Fruit fly (Drosophila melanogaster) whole organism, adult: ENCODE data around the gene CG6295.
A peak's percentile ranks its signal among the peaks of the same experiment; 100 is the strongest.

Experiments used
- CG11617 ChIP-seq: fragments of 200-800 bp; sonication (Bioruptor generic); optimal IDR thresholded peaks from 2 replicates; lab custom pipeline; 2017; ENCODE audit warnings: mild to moderate bottlenecking, missing biosample characterization, missing genetic modification reagents, missing genetic modification characterization
- CG12768 ChIP-seq: fragments of 200-800 bp; sonication (Bioruptor generic); optimal IDR thresholded peaks from 2 replicates; lab custom pipeline; 2017; ENCODE audit warnings: missing biosample characterization, missing genetic modification characterization, mild to moderate bottlenecking, moderate library complexity, missing genetic modification reagents
- CG14711 ChIP-seq: fragments of 200-800 bp; sonication (Bioruptor generic); optimal IDR thresholded peaks from 2 replicates; lab custom pipeline; 2018; ENCODE audit warnings: missing biosample characterization, mild to moderate bottlenecking, missing genetic modification characterization, moderate library complexity
- CG1620 ChIP-seq: fragments of 200-800 bp; sonication (Bioruptor generic); optimal IDR thresholded peaks from 2 replicates; lab custom pipeline; 2016; ENCODE audit warnings: missing biosample characterization, missing genetic modification characterization
- CG33017 ChIP-seq: fragments of 200-800 bp; sonication (Bioruptor generic); optimal IDR thresholded peaks from 2 replicates; lab custom pipeline; 2018; ENCODE audit warnings: missing biosample characterization, mild to moderate bottlenecking, missing genetic modification characterization, moderate library complexity
- CG5204 ChIP-seq: fragments of 200-800 bp; sonication (Bioruptor generic); optimal IDR thresholded peaks from 2 replicates; lab custom pipeline; 2016; ENCODE audit warnings: missing biosample characterization, missing genetic modification characterization
- CG7045 ChIP-seq: fragments of 200-800 bp; sonication (Bioruptor generic); optimal IDR thresholded peaks from 2 replicates; lab custom pipeline; 2017; ENCODE audit warnings: missing biosample characterization, mild to moderate bottlenecking, missing genetic modification characterization
- CG7101 ChIP-seq: fragments of 200-800 bp; sonication (Bioruptor generic); optimal IDR thresholded peaks from 2 replicates; lab custom pipeline; 2018; ENCODE audit warnings: missing biosample characterization, mild to moderate bottlenecking, missing genetic modification characterization, moderate library complexity
- Clk ChIP-seq: fragments of 200-800 bp; sonication (Bioruptor generic); optimal IDR thresholded peaks from 2 replicates; lab custom pipeline; 2017; ENCODE audit warnings: missing biosample characterization, missing genetic modification characterization
- Crg-1 ChIP-seq: fragments of 200-800 bp; sonication (Bioruptor generic); optimal IDR thresholded peaks from 2 replicates; lab custom pipeline; 2016; ENCODE audit warnings: missing biosample characterization, missing genetic modification characterization
- Hr96 ChIP-seq: fragments of 200-800 bp; sonication (Bioruptor generic); optimal IDR thresholded peaks from 2 replicates; lab custom pipeline; 2016; ENCODE audit warnings: missing biosample characterization, missing genetic modification characterization
- Mnt ChIP-seq: fragments of 200-800 bp; sonication (Bioruptor generic); optimal IDR thresholded peaks from 2 replicates; lab custom pipeline; 2016; ENCODE audit warnings: missing biosample characterization, mild to moderate bottlenecking, missing genetic modification characterization
- bab1 ChIP-seq: fragments of 200-800 bp; sonication (Bioruptor generic); optimal IDR thresholded peaks from 3 replicates; lab custom pipeline; 2019; ENCODE audit warnings: missing biosample characterization, mild to moderate bottlenecking, missing genetic modification characterization, moderate library complexity
- cic ChIP-seq: fragments of 200-800 bp; sonication (Bioruptor generic); optimal IDR thresholded peaks from 2 replicates; lab custom pipeline; 2017; ENCODE audit warnings: missing biosample characterization, mild to moderate bottlenecking, missing genetic modification characterization, moderate library complexity
- cnc ChIP-seq, 2 experiments: fragments of >200 bp; optimal IDR thresholded peaks; 2 replicates each; lab custom pipeline; 2017
- kay ChIP-seq: fragments of 200-800 bp; sonication (Bioruptor generic); peaks from one replicate; lab custom pipeline; 2016; ENCODE audit warnings: missing biosample characterization, missing genetic modification characterization, borderline replicate concordance
- ovo ChIP-seq: fragments of 200-800 bp; sonication (Bioruptor generic); optimal IDR thresholded peaks from 2 replicates; lab custom pipeline; 2016; ENCODE audit warnings: missing biosample characterization, missing genetic modification characterization
- pad ChIP-seq: fragments of 200-800 bp; sonication (Bioruptor generic); optimal IDR thresholded peaks from 3 replicates; lab custom pipeline; 2017; ENCODE audit warnings: missing biosample characterization, missing genetic modification characterization, mild to moderate bottlenecking, moderate library complexity, missing genetic modification reagents
- tj ChIP-seq: fragments of 200-800 bp; sonication (Bioruptor generic); optimal IDR thresholded peaks from 3 replicates; lab custom pipeline; 2017; ENCODE audit warnings: missing biosample characterization, mild to moderate bottlenecking, missing genetic modification characterization, moderate library complexity
- toe ChIP-seq: fragments of 200-800 bp; sonication (Bioruptor generic); optimal IDR thresholded peaks from 2 replicates; lab custom pipeline; 2016; ENCODE audit warnings: missing biosample characterization, missing genetic modification characterization

Gene CG6295

dm6 chr3R:26996642-26997041 lies 10.2 kb downstream of the CG6295 start, which contains the start of gene RYa-R:
Gene RYa-R, plus strand, starts transcription at chr3R:26996980.
- TF ChIP-seq CG7045 (GFP tag; lab: Kevin White, UChicago) (no peak), cnc (optimal IDR thresholded peaks at IDR 0.05; lab: Kevin White, UChicago) (no peak), kay (GFP tag; lab: Kevin White, UChicago) (no peak)

dm6 chr3R:26994532-26994931 lies 12.3 kb downstream of the CG6295 start, which contains the start of gene TwdlC:
Gene TwdlC, plus strand, starts transcription at chr3R:26994832.
- TF ChIP-seq cic (GFP tag; lab: Kevin White, UChicago): no peak
- no peak for TF ChIP-seq tj
- no peak for TF ChIP-seq CG5204 (GFP tag; lab: Kevin White, UChicago)
- no peak for TF ChIP-seq Clk
- no peak for TF ChIP-seq CG11617 (GFP tag; lab: Kevin White, UChicago)
- no peak for TF ChIP-seq Hr96 (GFP tag; lab: Kevin White, UChicago)
- TF ChIP-seq Mnt (GFP tag; lab: Kevin White, UChicago): no peak
- no peak for TF ChIP-seq CG1620 (GFP tag; lab: Kevin White, UChicago)
- no peak for TF ChIP-seq ovo (GFP tag; lab: Kevin White, UChicago)
- TF ChIP-seq cnc (optimal IDR thresholded peaks at IDR 0.05; lab: Kevin White, UChicago): no peak
- no peak for TF ChIP-seq pad
- no peak for TF ChIP-seq CG7101
- no peak for TF ChIP-seq CG14711 (tag; lab: Kevin White, UChicago)
- TF ChIP-seq CG33017 (tag; lab: Kevin White, UChicago): no peak
- TF ChIP-seq toe (GFP tag; lab: Kevin White, UChicago): no peak
- TF ChIP-seq Crg-1: no peak

- TF ChIP-seq CG7101: peak; percentile 7
- TF ChIP-seq CG11617 (GFP tag; lab: Kevin White, UChicago): no peak
- TF ChIP-seq CG14711 (tag; lab: Kevin White, UChicago): peak; percentile 30
- peak; percentile 21 for TF ChIP-seq CG7045 (GFP tag; lab: Kevin White, UChicago)
- peak; percentile 18 for TF ChIP-seq toe (GFP tag; lab: Kevin White, UChicago)
- TF ChIP-seq Mnt (GFP tag; lab: Kevin White, UChicago): no peak
- no peak for TF ChIP-seq Clk
Observed at dm6 chr3R:26989802-26990509, 16.9 kb downstream of the CG6295 start, which contains the start of gene CG31076. Gene CG31076, minus strand, starts transcription at chr3R:26989852.

DNA sequence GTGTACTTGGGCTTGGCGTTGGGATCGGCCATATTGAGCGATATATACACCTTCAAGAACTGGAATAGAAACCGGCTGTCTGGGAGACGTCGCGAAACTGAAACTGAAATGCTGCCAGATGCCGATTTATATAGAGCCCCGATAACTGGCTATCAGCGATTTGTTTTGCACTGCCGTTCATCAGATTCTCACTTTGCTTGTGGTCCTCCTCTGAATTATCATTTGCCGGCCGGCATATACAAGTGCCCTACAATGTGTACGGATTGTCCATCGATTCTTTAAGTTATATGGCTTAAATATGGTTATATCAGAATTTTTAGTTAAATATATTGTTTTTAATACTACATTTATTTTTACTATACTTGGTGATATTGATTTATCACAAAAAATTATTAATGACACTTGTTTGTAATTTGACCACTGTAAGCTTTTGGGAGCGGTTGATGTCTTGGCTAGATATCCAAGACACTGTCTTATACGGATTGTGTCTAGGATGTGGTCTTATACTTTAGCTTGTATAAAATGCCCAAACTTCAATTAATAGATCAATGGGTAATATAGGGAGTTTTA lies 18.4 kb downstream of the CG6295 start, which contains the start of gene CG31075:
TSS of gene CG31075 (minus strand) at position 106 of the 570 bp plus-strand sequence.
- TF ChIP-seq cic (GFP tag; lab: Kevin White, UChicago) (peak; percentile 91), toe (GFP tag; lab: Kevin White, UChicago) (peak; percentile 51), CG1620 (GFP tag; lab: Kevin White, UChicago) (no peak), tj (no peak), CG7101 (peak; percentile 86), CG33017 (tag; lab: Kevin White, UChicago) (peak; percentile 87), CG7045 (GFP tag; lab: Kevin White, UChicago) (peak; percentile 69), ovo (GFP tag; lab: Kevin White, UChicago) (no peak), CG12768 (GFP tag; lab: Kevin White, UChicago) (peak; percentile 79), kay (GFP tag; lab: Kevin White, UChicago) (no peak), CG14711 (tag; lab: Kevin White, UChicago) (peak; percentile 83), Mnt (GFP tag; lab: Kevin White, UChicago) (peak; percentile 34), Hr96 (GFP tag; lab: Kevin White, UChicago) (peak; percentile 20), CG11617 (GFP tag; lab: Kevin White, UChicago) (peak; percentile 38), bab1 (GFP tag; lab: Kevin White, UChicago) (peak; percentile 68), Crg-1 (no peak), pad (peak; percentile 55), cnc (optimal IDR thresholded peaks at IDR 0.05; lab: Kevin White, UChicago) (no peak), CG5204 (GFP tag; lab: Kevin White, UChicago) (peak; percentile 52), Clk (no peak)

dm6 chr3R:26987455-26987854 lies 19.4 kb downstream of the CG6295 start:
- TF ChIP-seq pad (no peak), Crg-1 (no peak), CG5204 (GFP tag; lab: Kevin White, UChicago) (no peak), CG7101 (peak; percentile 3), CG1620 (GFP tag; lab: Kevin White, UChicago) (no peak), Mnt (GFP tag; lab: Kevin White, UChicago) (peak; percentile 8), CG7045 (GFP tag; lab: Kevin White, UChicago) (peak; percentile 51), cic (GFP tag; lab: Kevin White, UChicago) (peak; percentile 85), CG14711 (tag; lab: Kevin White, UChicago) (peak; percentile 31), CG12768 (GFP tag; lab: Kevin White, UChicago) (peak; percentile 67), kay (GFP tag; lab: Kevin White, UChicago) (no peak), CG33017 (tag; lab: Kevin White, UChicago) (peak; percentile 30)

- no peak for TF ChIP-seq cnc (optimal IDR thresholded peaks at IDR 0.05; lab: Kevin White, UChicago)
- TF ChIP-seq Clk: no peak
- TF ChIP-seq tj: no peak
- no peak for TF ChIP-seq CG1620 (GFP tag; lab: Kevin White, UChicago)
- TF ChIP-seq Mnt (GFP tag; lab: Kevin White, UChicago): no peak
- TF ChIP-seq CG33017 (tag; lab: Kevin White, UChicago): no peak
- no peak for TF ChIP-seq CG5204 (GFP tag; lab: Kevin White, UChicago)
- TF ChIP-seq toe (GFP tag; lab: Kevin White, UChicago): no peak
- TF ChIP-seq pad: no peak
- TF ChIP-seq ovo (GFP tag; lab: Kevin White, UChicago): no peak
- no peak for TF ChIP-seq Crg-1
- no peak for TF ChIP-seq CG12768 (GFP tag; lab: Kevin White, UChicago)
- TF ChIP-seq CG11617 (GFP tag; lab: Kevin White, UChicago): no peak
- no peak for TF ChIP-seq CG7101
Observed at dm6 chr3R:26984437-26984836, 22.4 kb downstream of the CG6295 start.
